Worm (Caenorhabditis elegans) whole organism, L1 larva: ENCODE results near the gene T01D3.1.

Experiments
- C34B4.2 ChIP-seq: sonication (generic microtip); optimal IDR thresholded peaks from 2 replicates; lab custom pipeline; 2017; ENCODE audit warnings: mild to moderate bottlenecking, missing genetic modification characterization, missing compliant biosample characterization
- F16B12.6 ChIP-seq: fragments of 150-350 bp; optimal IDR thresholded peaks from 2 replicates; lab custom pipeline; 2014; ENCODE audit warnings: missing biosample characterization, missing genetic modification characterization
- Y116A8C.19 ChIP-seq: sonication (generic microtip); optimal IDR thresholded peaks from 2 replicates; lab custom pipeline; 2016; ENCODE audit warnings: missing compliant biosample characterization, missing genetic modification characterization, borderline replicate concordance
- aha-1 ChIP-seq: fragments of 150-350 bp; optimal IDR thresholded peaks from 2 replicates; lab custom pipeline; 2014; ENCODE audit warnings: missing biosample characterization, missing genetic modification characterization
- alr-1 ChIP-seq: fragments of 200-800 bp; sonication (Bioruptor generic); optimal IDR thresholded peaks from 2 replicates; lab custom pipeline; 2018; ENCODE audit warnings: borderline replicate concordance, mild to moderate bottlenecking, missing genetic modification characterization, missing compliant biosample characterization
- ama-1 ChIP-seq: fragments of 150-350 bp; optimal IDR thresholded peaks from 2 replicates; lab custom pipeline; 2014
- ceh-63 ChIP-seq: fragments of 200-800 bp; sonication (Bioruptor generic); optimal IDR thresholded peaks from 2 replicates; lab custom pipeline; 2018; ENCODE audit warnings: mild to moderate bottlenecking, missing genetic modification characterization, missing compliant biosample characterization
- ceh-82 ChIP-seq, 3 experiments: fragments of 150-350 bp in 1 of 3; sonication (generic microtip) in 2 of 3; optimal IDR thresholded peaks; 2 replicates each; lab custom pipeline; 2014 to 2017; ENCODE audit warnings: missing biosample characterization in 3 of 3, missing genetic modification characterization in 3 of 3
- ceh-88 ChIP-seq: fragments of 200-800 bp; sonication (Bioruptor generic); IDR thresholded peaks from 2 replicates; pipeline ENCODE4 v1.3.6; 2022; ENCODE audit warnings: missing genetic modification characterization, missing compliant biosample characterization
- ces-1 ChIP-seq: fragments of 150-350 bp; optimal IDR thresholded peaks from 2 replicates; lab custom pipeline; 2014; ENCODE audit warnings: missing biosample characterization, missing genetic modification reagents, missing genetic modification characterization
- efl-1 ChIP-seq, 4 experiments: fragments of 150-350 bp; optimal IDR thresholded peaks in 3 of 4; peaks in 1 of 4; 1 replicate in 1 of 4; 2 replicates in 3 of 4; lab custom pipeline; 2014; ENCODE audit warnings: missing biosample characterization in 2 of 4, missing genetic modification characterization in 2 of 4, missing genetic modification reagents in 2 of 4
- elt-3 ChIP-seq, 6 experiments: fragments of 150-350 bp in 1 of 6; sonication (generic microtip); optimal IDR thresholded peaks; 2 replicates each; lab custom pipeline; 2017 to 2018; ENCODE audit warnings: missing biosample characterization in 6 of 6, missing genetic modification characterization in 6 of 6, inconsistent platforms in 1 of 6
- fkh-10 ChIP-seq: sonication (generic microtip); optimal IDR thresholded peaks from 2 replicates; lab custom pipeline; 2017; ENCODE audit warnings: missing biosample characterization, missing genetic modification reagents, missing genetic modification characterization
- fkh-4 ChIP-seq: sonication (generic microtip); optimal IDR thresholded peaks from 2 replicates; lab custom pipeline; 2016; ENCODE audit warnings: missing compliant biosample characterization, missing genetic modification characterization, borderline replicate concordance
- isw-1 ChIP-seq: fragments of 200-800 bp; sonication (Bioruptor generic); IDR thresholded peaks from 2 replicates; pipeline ENCODE4 v1.3.6; 2022; ENCODE audit warnings: missing genetic modification characterization, missing compliant biosample characterization
- lin-14 ChIP-seq: fragments of 200-800 bp; sonication (Bioruptor generic); optimal IDR thresholded peaks from 2 replicates; lab custom pipeline; 2018; ENCODE audit warnings: mild to moderate bottlenecking, missing genetic modification characterization, moderate library complexity, missing compliant biosample characterization
- lin-15B ChIP-seq: fragments of 150-350 bp; sonication (generic microtip); optimal IDR thresholded peaks from 3 replicates; lab custom pipeline; 2014; ENCODE audit warnings: missing biosample characterization, missing genetic modification characterization
- lin-39 ChIP-seq: fragments of 150-350 bp; optimal IDR thresholded peaks from 2 replicates; lab custom pipeline; 2014; ENCODE audit warnings: missing biosample characterization, missing genetic modification reagents, missing genetic modification characterization
- lir-3 ChIP-seq: sonication (generic microtip); optimal IDR thresholded peaks from 2 replicates; lab custom pipeline; 2016; ENCODE audit warnings: mild to moderate bottlenecking, missing genetic modification characterization, moderate library complexity, missing compliant biosample characterization; ENCODE audit not compliant: poor library complexity
- lsy-2 ChIP-seq, 2 experiments: fragments of 150-350 bp; optimal IDR thresholded peaks; 2 replicates each; lab custom pipeline; 2014; ENCODE audit warnings: missing biosample characterization in 2 of 2, missing genetic modification characterization in 2 of 2
- mab-9 ChIP-seq: fragments of 200-800 bp; sonication (Bioruptor generic); IDR thresholded peaks from 2 replicates; pipeline ENCODE4 v1.3.6; 2022; ENCODE audit warnings: missing genetic modification reagents, missing genetic modification characterization, missing compliant biosample characterization
- mdl-1 ChIP-seq, 2 experiments: fragments of 150-350 bp; optimal IDR thresholded peaks; 2 replicates each; lab custom pipeline; 2014 to 2017; ENCODE audit warnings: missing biosample characterization in 2 of 2, missing genetic modification characterization in 2 of 2, inconsistent platforms in 1 of 2
- mef-2 ChIP-seq: fragments of 150-350 bp; optimal IDR thresholded peaks from 2 replicates; lab custom pipeline; 2014; ENCODE audit warnings: missing biosample characterization, missing genetic modification characterization
- nhr-11 ChIP-seq: fragments of 150-350 bp; optimal IDR thresholded peaks from 2 replicates; lab custom pipeline; 2014; ENCODE audit warnings: missing biosample characterization, missing genetic modification characterization
- nhr-19 ChIP-seq: fragments of 200-800 bp; sonication (Bioruptor generic); conservative IDR thresholded peaks from 2 replicates; pipeline ENCODE4 v1.3.6; 2022; ENCODE audit warnings: missing genetic modification characterization, missing compliant biosample characterization
- nhr-20 ChIP-seq: sonication (generic microtip); optimal IDR thresholded peaks from 2 replicates; lab custom pipeline; 2016; ENCODE audit warnings: mild to moderate bottlenecking, missing genetic modification characterization, missing compliant biosample characterization
- nhr-237 ChIP-seq: fragments of 150-350 bp; optimal IDR thresholded peaks from 2 replicates; lab custom pipeline; 2014; ENCODE audit warnings: missing biosample characterization, missing genetic modification characterization
- nhr-71 ChIP-seq: sonication (generic microtip); optimal IDR thresholded peaks from 2 replicates; lab custom pipeline; 2016; ENCODE audit warnings: mild to moderate bottlenecking, missing genetic modification characterization, moderate library complexity, missing compliant biosample characterization
- nhr-76 ChIP-seq: sonication (generic microtip); optimal IDR thresholded peaks from 2 replicates; lab custom pipeline; 2017; ENCODE audit warnings: missing biosample characterization, missing genetic modification characterization
- nhr-77 ChIP-seq: fragments of 150-350 bp; optimal IDR thresholded peaks from 2 replicates; lab custom pipeline; 2014; ENCODE audit warnings: missing biosample characterization, missing genetic modification characterization
- nhr-84 ChIP-seq: sonication (generic microtip); optimal IDR thresholded peaks from 2 replicates; lab custom pipeline; 2017; ENCODE audit warnings: missing biosample characterization, missing genetic modification characterization
- rnt-1 ChIP-seq: sonication (generic microtip); optimal IDR thresholded peaks from 2 replicates; lab custom pipeline; 2016; ENCODE audit warnings: mild to moderate bottlenecking, missing genetic modification characterization, moderate library complexity, missing compliant biosample characterization
- skn-1 ChIP-seq: fragments of 150-350 bp; optimal IDR thresholded peaks from 2 replicates; lab custom pipeline; 2014; ENCODE audit warnings: missing biosample characterization, missing genetic modification characterization
- snu-23 ChIP-seq: sonication (generic microtip); optimal IDR thresholded peaks from 2 replicates; lab custom pipeline; 2016; ENCODE audit warnings: missing genetic modification characterization, missing compliant biosample characterization
- sup-37 ChIP-seq: fragments of 200-800 bp; sonication (Bioruptor generic); optimal IDR thresholded peaks from 2 replicates; lab custom pipeline; 2018; ENCODE audit warnings: mild to moderate bottlenecking, missing genetic modification characterization, missing compliant biosample characterization
- swsn-7 ChIP-seq: sonication (generic microtip); optimal IDR thresholded peaks from 2 replicates; lab custom pipeline; 2016; ENCODE audit warnings: missing genetic modification characterization, missing compliant biosample characterization
- tbx-2 ChIP-seq: sonication (generic microtip); optimal IDR thresholded peaks from 2 replicates; lab custom pipeline; 2016; ENCODE audit warnings: missing genetic modification characterization, missing compliant biosample characterization
- unc-130 ChIP-seq: fragments of 150-350 bp; optimal IDR thresholded peaks from 2 replicates; lab custom pipeline; 2017; ENCODE audit warnings: missing biosample characterization, missing genetic modification characterization, inconsistent platforms
- unc-30 ChIP-seq: sonication (generic microtip); optimal IDR thresholded peaks from 2 replicates; lab custom pipeline; 2017; ENCODE audit warnings: missing biosample characterization, missing genetic modification characterization
- unc-62 ChIP-seq: fragments of 150-350 bp; optimal IDR thresholded peaks from 2 replicates; lab custom pipeline; 2014; ENCODE audit warnings: missing biosample characterization, missing genetic modification reagents, missing genetic modification characterization
- xbp-1 ChIP-seq: sonication (generic microtip); optimal IDR thresholded peaks from 2 replicates; lab custom pipeline; 2016; ENCODE audit warnings: missing genetic modification characterization, missing compliant biosample characterization
- zip-4 ChIP-seq: fragments of 200-800 bp; sonication (Bioruptor generic); optimal IDR thresholded peaks from 2 replicates; lab custom pipeline; 2018; ENCODE audit warnings: mild to moderate bottlenecking, missing genetic modification characterization, moderate library complexity, missing compliant biosample characterization
- ztf-11 ChIP-seq, 2 experiments: sonication (generic microtip); optimal IDR thresholded peaks; 2 replicates each; lab custom pipeline; 2016 to 2017; ENCODE audit warnings: missing genetic modification characterization in 2 of 2, missing biosample characterization in 1 of 2, missing compliant biosample characterization in 1 of 2
- ztf-4 ChIP-seq: fragments of 150-350 bp; optimal IDR thresholded peaks from 2 replicates; lab custom pipeline; 2014; ENCODE audit warnings: missing biosample characterization, missing genetic modification characterization

The T01D3.1 gene

DNA sequence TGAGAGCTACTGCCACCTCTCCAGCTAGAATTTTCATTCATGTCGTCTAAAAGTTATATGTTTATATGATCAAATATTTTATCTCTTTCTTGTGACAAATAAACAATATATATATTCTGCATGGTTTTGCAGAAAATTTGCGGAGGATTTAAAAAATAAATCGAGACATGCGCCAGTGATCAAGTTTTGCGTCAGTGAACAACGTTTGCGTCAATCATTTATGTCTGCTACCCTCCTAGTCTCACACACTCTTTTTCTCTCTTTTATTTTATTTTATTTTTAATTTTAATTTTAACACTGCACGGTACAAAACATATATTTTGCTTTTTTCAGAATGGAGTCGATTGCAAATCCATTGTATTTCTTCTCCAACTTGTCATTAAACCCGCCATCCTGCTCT is 11.2 kb upstream of the T01D3.1 start, which contains the start of the genes tag-65 and ccz-1 (continued):
- TF ChIP-seq efl-1 (optimal IDR thresholded peaks at IDR 0.05; lab: Kevin White, UChicago), result peak; percentile 85 to 87
- peak; percentile 84 to 98 for TF ChIP-seq efl-1 (GFP tag; optimal IDR thresholded peaks at IDR 0.05 in 1 of 2; lab: Kevin White, UChicago)
- peak in 2 of 6 experiments; percentile 80 to 81 for TF ChIP-seq elt-3 (tag; optimal IDR thresholded peaks at IDR 0.05; lab: Kevin White, UChicago)
- peak; percentile 94 for TF ChIP-seq swsn-7
- TF ChIP-seq mab-9 (GFP tag; lab: Robert Waterston, UW), result peak; percentile 58; the same call in 1 of the 2 replicates
- TF ChIP-seq xbp-1 (tag; lab: Kevin White, UChicago), result peak; percentile 87
- TF ChIP-seq ceh-63 (GFP tag; lab: Kevin White, UChicago), result peak; percentile 4
- peak; percentile 93 for TF ChIP-seq nhr-20 (tag; lab: Kevin White, UChicago)
- TF ChIP-seq lsy-2 (tag; optimal IDR thresholded peaks at IDR 0.05; lab: Kevin White, UChicago), result peak; percentile 93 to 94
- TF ChIP-seq Y116A8C.19 (tag; lab: Kevin White, UChicago), result no peak
- TF ChIP-seq isw-1 (GFP tag; lab: Robert Waterston, UW), result peak; percentile 86
- TF ChIP-seq zip-4 (GFP tag; lab: Kevin White, UChicago), result peak; percentile 66
- peak; percentile 41 for TF ChIP-seq nhr-237 (tag; lab: Kevin White, UChicago)
- TF ChIP-seq fkh-10 (GFP tag; lab: Kevin White, UChicago), result peak; percentile 21
- TF ChIP-seq lin-15B (tag; lab: Kevin White, UChicago), result peak; percentile 74
- TF ChIP-seq lir-3 (tag; lab: Kevin White, UChicago), result peak; percentile 66
- TF ChIP-seq unc-62 (GFP tag; lab: Kevin White, UChicago), result no peak
- peak; percentile 96 for TF ChIP-seq nhr-71
- TF ChIP-seq F16B12.6 (tag; lab: Kevin White, UChicago), result peak; percentile 54
- TF ChIP-seq nhr-11 (tag; lab: Kevin White, UChicago), result peak; percentile 90
- TF ChIP-seq tbx-2, result peak; percentile 91
- no peak for TF ChIP-seq unc-30 (tag; lab: Kevin White, UChicago)
- peak; percentile 69 for TF ChIP-seq fkh-4
- peak; percentile 87 to 92 (median 88) for TF ChIP-seq ceh-82 (tag; optimal IDR thresholded peaks at IDR 0.05; lab: Kevin White, UChicago)
- peak; percentile 66 for TF ChIP-seq sup-37
- peak; percentile 93 for TF ChIP-seq lin-39 (tag; lab: Kevin White, UChicago)
- peak; percentile 65; the same call in 1 of the 2 replicates for TF ChIP-seq ceh-88 (GFP tag; lab: Robert Waterston, UW)
- peak; percentile 61 for TF ChIP-seq aha-1
- peak; percentile 67 for TF ChIP-seq nhr-77 (tag; lab: Kevin White, UChicago)
- TF ChIP-seq nhr-84 (tag; lab: Kevin White, UChicago), result no peak
- TF ChIP-seq alr-1 (tag; lab: Kevin White, UChicago), result no peak
- TF ChIP-seq mef-2 (tag; lab: Kevin White, UChicago), result peak; percentile 37

- TF ChIP-seq ama-1 (lab: Kevin White, UChicago) (no peak), C34B4.2 (tag; lab: Kevin White, UChicago) (no peak), nhr-84 (tag; lab: Kevin White, UChicago) (no peak), nhr-76 (tag; lab: Kevin White, UChicago) (no peak), ztf-11 (tag; optimal IDR thresholded peaks at IDR 0.05; lab: Kevin White, UChicago) (no peak), nhr-19 (GFP tag; lab: Robert Waterston, UW) (no peak), ceh-63 (GFP tag; lab: Kevin White, UChicago) (no peak), lin-14 (GFP tag; lab: Kevin White, UChicago) (no peak)
These were observed 9.8 kb upstream of the T01D3.1 start for ce11 chrV:13679859-13680258.

ce11 chrV:13681445-13681844 is 8.2 kb upstream of the T01D3.1 start:
- TF ChIP-seq mdl-1 (tag; optimal IDR thresholded peaks at IDR 0.05; lab: Kevin White, UChicago) (no peak), lin-14 (GFP tag; lab: Kevin White, UChicago) (peak; percentile 47), nhr-237 (tag; lab: Kevin White, UChicago) (no peak), elt-3 (tag; optimal IDR thresholded peaks at IDR 0.05; lab: Kevin White, UChicago) (no peak), nhr-71 (peak; percentile 2), skn-1 (no peak), mab-9 (GFP tag; lab: Robert Waterston, UW) (peak; percentile 12; the same call in 1 of the 2 replicates), rnt-1 (no peak), fkh-10 (GFP tag; lab: Kevin White, UChicago) (peak; percentile 82), unc-130 (tag; lab: Kevin White, UChicago) (no peak), ces-1 (no peak), fkh-4 (no peak), swsn-7 (no peak), ztf-4 (tag; lab: Kevin White, UChicago) (no peak), snu-23 (no peak), efl-1 (optimal IDR thresholded peaks at IDR 0.05; lab: Kevin White, UChicago) (no peak), efl-1 (GFP tag; optimal IDR thresholded peaks at IDR 0.05 in 1 of 2; lab: Kevin White, UChicago) (peak in 1 of 2 experiments; percentile 78)
